Worm (Caenorhabditis elegans): Measurements from ENCODE around the gene F31E9.3.

DNA sequence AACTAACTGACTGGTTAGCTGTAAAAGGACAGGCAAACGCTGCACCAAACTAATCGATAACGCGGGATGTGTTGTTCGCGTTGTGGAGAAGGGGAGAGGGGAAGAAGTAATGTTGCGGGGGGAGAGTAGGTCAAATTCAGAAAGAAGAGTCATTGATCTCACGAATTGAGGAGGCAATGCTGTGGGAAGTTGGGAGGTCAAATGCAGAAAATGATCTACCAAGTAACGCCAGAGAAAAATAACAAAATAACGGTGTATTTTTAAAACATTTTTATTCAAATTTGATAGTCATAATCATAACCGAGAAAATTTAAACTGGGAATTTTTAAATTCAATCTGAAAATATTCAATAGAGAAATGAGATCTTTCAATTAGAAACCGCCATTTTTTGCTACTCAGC lies 27.7 kb downstream of the F31E9.3 start, which contains the start of gene lsy-27:
- no peak for TF ChIP-seq lir-3 (tag; optimal IDR thresholded peaks at IDR 0.05; ENCODE audit: poor library complexity)
- TF ChIP-seq xbp-1 (tag; optimal IDR thresholded peaks at IDR 0.05) = no peak
- no peak for TF ChIP-seq nhr-237 (tag; optimal IDR thresholded peaks at IDR 0.05)
- no peak for TF ChIP-seq pag-3 (tag; optimal IDR thresholded peaks at IDR 0.05; ENCODE audit: borderline replicate concordance, insufficient read depth)
- no peak for TF ChIP-seq fkh-10 (GFP tag; optimal IDR thresholded peaks at IDR 0.05)
- TF ChIP-seq egl-13 (tag; optimal IDR thresholded peaks at IDR 0.05) = no peak
- no peak for TF ChIP-seq nhr-12 (tag; optimal IDR thresholded peaks at IDR 0.05)
- no peak for TF ChIP-seq ceh-82 (tag; optimal IDR thresholded peaks at IDR 0.05)
- TF ChIP-seq efl-1 (optimal IDR thresholded peaks at IDR 0.05) = no peak
- TF ChIP-seq efl-1 (GFP tag; optimal IDR thresholded peaks at IDR 0.05 in 1 of 2) = no peak
- no peak for TF ChIP-seq nhr-20 (tag; optimal IDR thresholded peaks at IDR 0.05)
- no peak for TF ChIP-seq ztf-11 (tag; optimal IDR thresholded peaks at IDR 0.05)
- no peak for TF ChIP-seq lin-15B (tag; optimal IDR thresholded peaks at IDR 0.05)

All from whole organism, L1 larva.